Worm (Caenorhabditis elegans) whole organism, L3 larva: ENCODE data around the gene C14A4.13.

Experiments used
- R02D3.7 ChIP-seq: fragments of 150-350 bp; optimal IDR thresholded peaks from 2 replicates; lab custom pipeline; 2014; ENCODE audit warnings: missing biosample characterization, missing genetic modification characterization
- ZK546.5 ChIP-seq: sonication (generic microtip); optimal IDR thresholded peaks from 2 replicates; lab custom pipeline; 2017; ENCODE audit warnings: missing biosample characterization, missing genetic modification characterization
- aly-2 ChIP-seq: fragments of 150-350 bp; optimal IDR thresholded peaks from 2 replicates; lab custom pipeline; 2014; ENCODE audit warnings: missing biosample characterization, missing genetic modification characterization
- ama-1 ChIP-seq: fragments of 150-350 bp; optimal IDR thresholded peaks from 2 replicates; lab custom pipeline; 2018
- ceh-28 ChIP-seq: fragments of 150-350 bp; optimal IDR thresholded peaks from 2 replicates; lab custom pipeline; 2014; ENCODE audit warnings: missing biosample characterization, missing genetic modification reagents, missing genetic modification characterization
- ceh-82 ChIP-seq: fragments of 150-350 bp; optimal IDR thresholded peaks from 2 replicates; lab custom pipeline; 2014; ENCODE audit warnings: missing biosample characterization, missing genetic modification characterization
- ceh-9 ChIP-seq: sonication (generic microtip); optimal IDR thresholded peaks from 2 replicates; lab custom pipeline; 2018; ENCODE audit warnings: missing biosample characterization, missing genetic modification characterization
- daf-12 ChIP-seq: fragments of 150-350 bp; optimal IDR thresholded peaks from 2 replicates; lab custom pipeline; 2014; ENCODE audit warnings: missing biosample characterization, missing genetic modification reagents, missing genetic modification characterization
- egl-27 ChIP-seq: sonication (generic microtip); optimal IDR thresholded peaks from 4 replicates; lab custom pipeline; 2017; ENCODE audit warnings: missing biosample characterization, missing genetic modification reagents, missing genetic modification characterization
- egl-5 ChIP-seq: fragments of 150-350 bp; optimal IDR thresholded peaks from 2 replicates; lab custom pipeline; 2017; ENCODE audit warnings: missing biosample characterization, missing genetic modification reagents, missing genetic modification characterization, inconsistent platforms
- elt-1 ChIP-seq: fragments of 150-350 bp; optimal IDR thresholded peaks from 2 replicates; lab custom pipeline; 2014; ENCODE audit warnings: missing biosample characterization, missing genetic modification characterization
- elt-2 ChIP-seq: sonication (generic microtip); optimal IDR thresholded peaks from 2 replicates; lab custom pipeline; 2016; ENCODE audit warnings: missing genetic modification reagents, mild to moderate bottlenecking, missing genetic modification characterization, missing compliant biosample characterization
- elt-3 ChIP-seq, 3 experiments: fragments of 150-350 bp in 1 of 3; sonication (generic microtip) in 2 of 3; optimal IDR thresholded peaks; 2 replicates in 2 of 3; 4 replicates in 1 of 3; lab custom pipeline; 2014 to 2017; ENCODE audit warnings: missing biosample characterization in 3 of 3, missing genetic modification characterization in 3 of 3
- fos-1 ChIP-seq: fragments of 150-350 bp; optimal IDR thresholded peaks from 2 replicates; lab custom pipeline; 2014; ENCODE audit warnings: missing biosample characterization, missing genetic modification characterization
- jun-1 ChIP-seq: fragments of 150-350 bp; optimal IDR thresholded peaks from 2 replicates; lab custom pipeline; 2014; ENCODE audit warnings: missing biosample characterization, missing genetic modification reagents, missing genetic modification characterization
- lin-15B ChIP-seq: fragments of 150-350 bp; optimal IDR thresholded peaks from 2 replicates; lab custom pipeline; 2014; ENCODE audit warnings: missing biosample characterization, missing genetic modification characterization
- lin-39 ChIP-seq: fragments of 150-350 bp; optimal IDR thresholded peaks from 2 replicates; lab custom pipeline; 2018; ENCODE audit warnings: missing biosample characterization, missing genetic modification reagents, missing genetic modification characterization
- lsy-12 ChIP-seq: sonication (generic microtip); optimal IDR thresholded peaks from 2 replicates; lab custom pipeline; 2016; ENCODE audit warnings: mild to moderate bottlenecking, missing genetic modification characterization, missing compliant biosample characterization
- mdl-1 ChIP-seq: fragments of 150-350 bp; optimal IDR thresholded peaks from 2 replicates; lab custom pipeline; 2014; ENCODE audit warnings: missing biosample characterization, missing genetic modification characterization
- mml-1 ChIP-seq: fragments of 150-350 bp; sonication (generic microtip); optimal IDR thresholded peaks from 3 replicates; lab custom pipeline; 2014; ENCODE audit warnings: missing biosample characterization, missing genetic modification characterization
- nfya-1 ChIP-seq: sonication (generic microtip); optimal IDR thresholded peaks from 2 replicates; lab custom pipeline; 2017; ENCODE audit warnings: missing genetic modification characterization, mild to moderate bottlenecking, missing compliant biosample characterization, antibody characterized with exemption, moderate library complexity; ENCODE audit not compliant: insufficient read depth
- nhr-12 ChIP-seq: fragments of 150-350 bp; optimal IDR thresholded peaks from 2 replicates; lab custom pipeline; 2014; ENCODE audit warnings: missing biosample characterization, missing genetic modification characterization
- nhr-23 ChIP-seq: fragments of 150-350 bp; optimal IDR thresholded peaks from 2 replicates; lab custom pipeline; 2014; ENCODE audit warnings: missing biosample characterization, missing genetic modification reagents, missing genetic modification characterization
- nhr-237 ChIP-seq: fragments of 150-350 bp; optimal IDR thresholded peaks from 2 replicates; lab custom pipeline; 2014; ENCODE audit warnings: missing biosample characterization, missing genetic modification characterization
- nhr-25 ChIP-seq: sonication (generic microtip); optimal IDR thresholded peaks from 2 replicates; lab custom pipeline; 2017; ENCODE audit warnings: missing biosample characterization, missing genetic modification characterization
- nhr-43 ChIP-seq: sonication (generic microtip); optimal IDR thresholded peaks from 2 replicates; lab custom pipeline; 2016; ENCODE audit warnings: mild to moderate bottlenecking, missing genetic modification characterization, missing compliant biosample characterization; ENCODE audit not compliant: poor library complexity, severe bottlenecking
- nhr-77 ChIP-seq: fragments of 150-350 bp; optimal IDR thresholded peaks from 2 replicates; lab custom pipeline; 2014; ENCODE audit warnings: missing biosample characterization, missing genetic modification characterization
- pha-4 ChIP-seq: fragments of 150-350 bp; optimal IDR thresholded peaks from 2 replicates; lab custom pipeline; 2014; ENCODE audit warnings: missing biosample characterization, missing genetic modification reagents, missing genetic modification characterization
- pqm-1 ChIP-seq: fragments of 150-350 bp; optimal IDR thresholded peaks from 2 replicates; lab custom pipeline; 2017; ENCODE audit warnings: missing biosample characterization, missing genetic modification characterization, inconsistent platforms
- sea-2 ChIP-seq: fragments of 150-350 bp; sonication (generic microtip); optimal IDR thresholded peaks from 4 replicates; lab custom pipeline; 2014; ENCODE audit warnings: missing biosample characterization, missing genetic modification reagents, missing genetic modification characterization
- skn-1 ChIP-seq: fragments of 150-350 bp; optimal IDR thresholded peaks from 2 replicates; lab custom pipeline; 2014; ENCODE audit warnings: missing biosample characterization, missing genetic modification characterization
- snpc-4 ChIP-seq: fragments of 150-350 bp; optimal IDR thresholded peaks from 2 replicates; lab custom pipeline; 2014; ENCODE audit warnings: missing biosample characterization, missing genetic modification characterization
- tbx-2 ChIP-seq: sonication (generic microtip); optimal IDR thresholded peaks from 2 replicates; lab custom pipeline; 2016; ENCODE audit warnings: mild to moderate bottlenecking, missing genetic modification characterization, missing compliant biosample characterization
- unc-39 ChIP-seq: sonication (generic microtip); optimal IDR thresholded peaks from 4 replicates; lab custom pipeline; 2017; ENCODE audit warnings: missing biosample characterization, missing genetic modification characterization
- unc-62 ChIP-seq: fragments of 150-350 bp; sonication (generic microtip); optimal IDR thresholded peaks from 4 replicates; lab custom pipeline; 2014; ENCODE audit warnings: missing biosample characterization, missing genetic modification reagents, missing genetic modification characterization
- zag-1 ChIP-seq: fragments of 150-350 bp; optimal IDR thresholded peaks from 2 replicates; lab custom pipeline; 2014; ENCODE audit warnings: missing biosample characterization, missing genetic modification characterization
- ztf-11 ChIP-seq: fragments of 150-350 bp; optimal IDR thresholded peaks from 2 replicates; lab custom pipeline; 2014; ENCODE audit warnings: missing biosample characterization, missing genetic modification characterization
- ztf-4 ChIP-seq: fragments of 150-350 bp; optimal IDR thresholded peaks from 2 replicates; lab custom pipeline; 2014; ENCODE audit warnings: missing biosample characterization, missing genetic modification characterization

Gene C14A4.13

DNA sequence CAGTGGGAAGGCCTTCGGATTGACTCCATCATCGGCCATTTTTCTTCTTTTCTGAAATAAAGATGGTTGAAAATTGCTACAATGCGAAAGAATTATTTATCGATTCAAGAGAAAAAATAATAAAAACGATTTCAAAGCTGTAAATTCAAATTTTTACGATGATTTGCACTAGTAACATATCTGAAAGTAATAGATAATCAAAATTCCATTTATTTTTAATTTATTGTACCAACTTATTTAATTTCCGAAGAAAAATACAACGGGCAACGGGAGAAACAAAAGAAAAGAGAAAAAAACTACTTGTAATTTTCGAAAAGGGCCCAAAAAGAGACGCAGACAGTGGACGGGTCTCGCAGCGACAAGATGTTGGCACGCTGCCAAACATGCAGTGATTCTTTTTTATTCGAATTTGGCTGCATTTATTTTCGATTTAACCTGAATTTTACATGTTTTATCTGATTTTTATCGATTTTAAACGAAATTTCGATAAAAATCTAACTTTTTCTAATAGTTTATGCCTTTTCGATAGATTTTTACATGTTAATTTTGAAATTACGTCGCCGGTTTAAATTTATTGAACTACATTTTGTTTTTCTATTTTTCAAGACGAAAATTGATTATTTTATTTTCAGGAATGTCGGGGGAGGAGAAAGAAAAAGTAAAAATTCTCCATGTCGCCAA, 40.5 kb downstream of the C14A4.13 start, which contains the start of the genes snu-13 and rsp-7 (continued):
- TF ChIP-seq daf-12 (tag; lab: Kevin White, UChicago) (no peak), pha-4 (peak; percentile 86), ceh-9 (tag; lab: Kevin White, UChicago) (no peak), elt-1 (tag; lab: Kevin White, UChicago) (no peak), nhr-23 (peak; percentile 87), mml-1 (no peak), egl-5 (tag; lab: Kevin White, UChicago) (peak; percentile 70), skn-1 (tag; lab: Kevin White, UChicago) (peak; percentile 74), ZK546.5 (no peak), egl-27 (no peak), nfya-1 (tag; lab: Kevin White, UChicago) (peak; percentile 88), fos-1 (tag; lab: Kevin White, UChicago) (no peak), snpc-4 (tag; lab: Kevin White, UChicago) (peak; percentile 79), pqm-1 (peak; percentile 48), elt-2 (tag; lab: Kevin White, UChicago) (peak; percentile 48), mdl-1 (tag; lab: Kevin White, UChicago) (no peak), nhr-237 (no peak), unc-39 (tag; lab: Kevin White, UChicago) (no peak), lsy-12 (tag; lab: Kevin White, UChicago) (no peak)
- TF ChIP-seq, all 47 proteins: peak for 13

DNA sequence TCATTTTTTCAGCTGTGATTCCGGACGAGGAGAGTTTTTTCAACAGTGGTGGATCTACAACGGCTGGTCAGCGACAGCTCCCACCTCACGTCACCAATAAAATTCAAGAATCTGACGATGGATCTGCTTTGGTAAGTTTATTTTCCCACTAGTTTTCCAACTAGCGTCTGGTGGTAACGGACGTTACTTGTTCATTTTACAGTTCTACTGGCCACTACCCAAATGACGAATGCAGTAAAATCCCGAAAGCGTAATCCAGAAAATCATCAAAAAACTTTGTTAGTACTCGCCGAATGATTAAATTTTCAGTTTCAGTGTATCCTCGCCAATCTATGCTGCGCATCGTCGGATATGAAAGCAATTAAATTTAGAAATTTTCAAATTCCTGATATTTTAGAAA, 41.3 kb downstream of the C14A4.13 start:
- TF ChIP-seq nhr-12 (tag; lab: Kevin White, UChicago) (no peak), lin-15B (no peak), nhr-25 (tag; lab: Kevin White, UChicago) (no peak), zag-1 (tag; lab: Kevin White, UChicago) (no peak), jun-1 (no peak), elt-3 (tag; optimal IDR thresholded peaks at IDR 0.05; lab: Kevin White, UChicago) (no peak), unc-62 (GFP tag; lab: Kevin White, UChicago) (no peak), daf-12 (tag; lab: Kevin White, UChicago) (no peak), tbx-2 (tag; lab: Kevin White, UChicago) (no peak), elt-1 (tag; lab: Kevin White, UChicago) (no peak), ceh-82 (tag; lab: Kevin White, UChicago) (no peak), ceh-9 (tag; lab: Kevin White, UChicago) (no peak), lin-39 (tag; lab: Kevin White, UChicago) (no peak), sea-2 (GFP tag; lab: Kevin White, UChicago) (no peak)

ce11 chrII:10660892-10661291, 42.6 kb downstream of the C14A4.13 start, which contains the start of gene marc-2:
Gene marc-2, minus strand, starts transcription at chrII:10660992.
- no peak for TF ChIP-seq ZK546.5
- TF ChIP-seq ceh-28: no peak

DNA sequence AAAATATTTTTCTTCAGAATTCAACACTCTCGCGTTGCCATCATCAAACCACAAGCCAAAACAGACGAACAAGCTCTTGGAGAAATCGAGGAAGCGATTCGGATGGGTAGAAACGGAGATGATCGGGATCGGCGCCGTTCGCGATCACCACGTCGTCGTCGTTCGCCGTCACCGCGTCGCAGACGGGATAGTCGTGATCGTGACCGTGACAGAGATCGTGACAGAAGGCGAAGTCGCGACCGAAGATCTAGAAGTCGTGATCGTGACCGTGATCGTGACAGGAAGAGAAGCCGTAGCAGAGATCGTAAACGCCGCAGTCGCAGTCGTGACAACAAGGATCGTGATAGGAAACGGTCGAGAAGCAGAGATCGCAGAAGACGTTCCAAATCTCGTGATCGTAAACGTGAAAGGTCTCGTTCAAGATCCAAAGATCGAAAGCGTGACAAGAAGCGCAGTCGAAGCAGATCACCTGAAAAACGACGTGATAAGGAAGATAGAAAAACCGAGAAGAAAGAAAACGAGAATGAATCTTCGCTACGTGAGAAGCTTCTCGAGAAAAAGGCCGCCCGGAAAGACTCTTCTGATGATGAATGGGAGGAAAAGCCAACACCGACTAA, 43.3 kb downstream of the C14A4.13 start:
- TF ChIP-seq nhr-12 (tag; lab: Kevin White, UChicago) (no peak), nhr-43 (peak; percentile 59)

- TF ChIP-seq ceh-28: no peak
- no peak for TF ChIP-seq ztf-4
- TF ChIP-seq unc-39 (tag; lab: Kevin White, UChicago): no peak
- no peak for TF ChIP-seq nhr-237
- no peak for TF ChIP-seq lin-39 (tag; lab: Kevin White, UChicago)
- no peak for TF ChIP-seq ztf-11 (tag; lab: Kevin White, UChicago)
- no peak for TF ChIP-seq daf-12 (tag; lab: Kevin White, UChicago)
- no peak for TF ChIP-seq fos-1 (tag; lab: Kevin White, UChicago)
- TF ChIP-seq elt-3 (tag; optimal IDR thresholded peaks at IDR 0.05; lab: Kevin White, UChicago): no peak
- no peak for TF ChIP-seq nhr-77
- TF ChIP-seq R02D3.7 (tag; lab: Kevin White, UChicago): no peak
- TF ChIP-seq zag-1 (tag; lab: Kevin White, UChicago): no peak
- no peak for TF ChIP-seq egl-27
- no peak for TF ChIP-seq pqm-1
- no peak for TF ChIP-seq ZK546.5
- TF ChIP-seq nhr-43: no peak
- TF ChIP-seq aly-2 (tag; lab: Kevin White, UChicago): no peak
- TF ChIP-seq nfya-1 (tag; lab: Kevin White, UChicago): no peak
- TF ChIP-seq ceh-82 (tag; lab: Kevin White, UChicago): no peak
- TF ChIP-seq ama-1: no peak
Measured at ce11 chrII:10662279-10662678, 44.0 kb downstream of the C14A4.13 start.
